Fruit fly (Drosophila melanogaster) whole organism, embryonic: Measurements from ENCODE around the gene CG31793.

Experiments
- Aef1 ChIP-seq: fragments of 200-800 bp; sonication (Bioruptor generic); IDR thresholded peaks from 3 replicates; pipeline ENCODE4 v1.3.6; 2022; ENCODE audit warnings: missing biosample characterization, missing genetic modification characterization
- Atf-2 ChIP-seq: fragments of 200-800 bp; sonication (Bioruptor generic); optimal IDR thresholded peaks from 2 replicates; lab custom pipeline; 2016; ENCODE audit warnings: missing biosample characterization, missing genetic modification characterization
- CG10654 ChIP-seq: fragments of 200-800 bp; sonication (Bioruptor generic); optimal IDR thresholded peaks from 2 replicates; lab custom pipeline; 2016; ENCODE audit warnings: missing biosample characterization, missing genetic modification characterization
- CG12155 ChIP-seq: fragments of 200-800 bp; sonication (Bioruptor generic); optimal IDR thresholded peaks from 3 replicates; lab custom pipeline; 2016; ENCODE audit warnings: missing biosample characterization, missing genetic modification characterization
- CG13123 ChIP-seq: fragments of 200-800 bp; sonication (Bioruptor generic); optimal IDR thresholded peaks from 2 replicates; lab custom pipeline; 2016; ENCODE audit warnings: missing biosample characterization, missing genetic modification characterization
- CG18764 ChIP-seq: fragments of 200-800 bp; sonication (Bioruptor generic); optimal IDR thresholded peaks from 3 replicates; lab custom pipeline; 2016; ENCODE audit warnings: missing biosample characterization, missing genetic modification characterization
- CG2129 ChIP-seq: fragments of 200-800 bp; sonication (Bioruptor generic); IDR thresholded peaks from 2 replicates; pipeline ENCODE4 v1.3.6; 2022; ENCODE audit warnings: missing biosample characterization, missing genetic modification characterization; ENCODE audit not compliant: partially characterized antibody
- CG32772 ChIP-seq: fragments of 200-800 bp; sonication (Bioruptor generic); IDR thresholded peaks from 2 replicates; pipeline ENCODE4 v1.3.6; 2022; ENCODE audit warnings: missing biosample characterization, missing genetic modification characterization
- CG43689 ChIP-seq: fragments of 200-800 bp; sonication (Bioruptor generic); IDR thresholded peaks from 2 replicates; pipeline ENCODE4 v1.3.6; 2022; ENCODE audit warnings: missing biosample characterization, missing genetic modification characterization
- CG6765 ChIP-seq: fragments of 200-800 bp; sonication (Bioruptor generic); optimal IDR thresholded peaks from 3 replicates; lab custom pipeline; 2017; ENCODE audit warnings: missing biosample characterization, mild to moderate bottlenecking, missing genetic modification characterization
- CG7271 ChIP-seq: fragments of 200-800 bp; sonication (Bioruptor generic); optimal IDR thresholded peaks from 2 replicates; lab custom pipeline; 2018; ENCODE audit warnings: missing biosample characterization, mild to moderate bottlenecking, missing genetic modification characterization, moderate library complexity
- CG7839 ChIP-seq: fragments of 200-800 bp; sonication (Bioruptor generic); optimal IDR thresholded peaks from 3 replicates; lab custom pipeline; 2018; ENCODE audit warnings: missing biosample characterization, mild to moderate bottlenecking, missing genetic modification characterization, moderate library complexity
- CG7963 ChIP-seq: fragments of 200-800 bp; sonication (Bioruptor generic); IDR thresholded peaks from 3 replicates; pipeline ENCODE4 v1.3.6; 2022; ENCODE audit warnings: missing biosample characterization, missing genetic modification characterization; ENCODE audit not compliant: partially characterized antibody
- CG8089 ChIP-seq: fragments of 200-800 bp; sonication (Bioruptor generic); optimal IDR thresholded peaks from 3 replicates; lab custom pipeline; 2016; ENCODE audit warnings: missing biosample characterization, missing genetic modification characterization
- CG8944 ChIP-seq: fragments of 200-800 bp; sonication (Bioruptor generic); optimal IDR thresholded peaks from 3 replicates; lab custom pipeline; 2016; ENCODE audit warnings: missing biosample characterization, missing genetic modification characterization
- Camta ChIP-seq: fragments of 200-800 bp; sonication (Bioruptor generic); optimal IDR thresholded peaks from 2 replicates; lab custom pipeline; 2016; ENCODE audit warnings: missing biosample characterization, missing genetic modification characterization
- CoRest ChIP-seq: fragments of 200-800 bp; sonication (Bioruptor generic); optimal IDR thresholded peaks from 3 replicates; lab custom pipeline; 2018; ENCODE audit warnings: missing biosample characterization, mild to moderate bottlenecking, missing genetic modification characterization, moderate library complexity
- Dip2 ChIP-seq: fragments of 200-800 bp; sonication (Bioruptor generic); IDR thresholded peaks from 2 replicates; pipeline ENCODE4 v1.3.6; 2022; ENCODE audit warnings: missing biosample characterization, missing genetic modification characterization
- E2f1 ChIP-seq: fragments of 200-800 bp; sonication (Bioruptor generic); IDR thresholded peaks from 2 replicates; pipeline ENCODE4 v1.3.6; 2022; ENCODE audit warnings: missing biosample characterization, missing genetic modification characterization
- E2f2 ChIP-seq: fragments of 200-800 bp; sonication (Bioruptor generic); IDR thresholded peaks from 2 replicates; pipeline ENCODE4 v1.3.6; 2022; ENCODE audit warnings: missing biosample characterization, missing genetic modification characterization
- H15 ChIP-seq: fragments of 200-800 bp; sonication (Bioruptor generic); IDR thresholded peaks from 3 replicates; pipeline ENCODE4 v1.3.6; 2022; ENCODE audit warnings: missing biosample characterization, missing genetic modification characterization
- Jarid2 ChIP-seq: fragments of 200-800 bp; sonication (Bioruptor generic); optimal IDR thresholded peaks from 3 replicates; lab custom pipeline; 2017; ENCODE audit warnings: mild to moderate bottlenecking, missing biosample characterization, missing genetic modification reagents, missing genetic modification characterization
- Lim3 ChIP-seq: fragments of 200-800 bp; sonication (Bioruptor generic); IDR thresholded peaks from 2 replicates; pipeline ENCODE4 v1.3.6; 2022; ENCODE audit warnings: missing biosample characterization, missing genetic modification characterization
- Med ChIP-seq: fragments of 200-800 bp; sonication (Bioruptor generic); peaks from one replicate; lab custom pipeline; 2016; ENCODE audit warnings: missing biosample characterization, missing genetic modification characterization, mild to moderate bottlenecking, inconsistent platforms, moderate library complexity
- Oaz ChIP-seq: fragments of 200-800 bp; sonication (Bioruptor generic); IDR thresholded peaks from 2 replicates; pipeline ENCODE4 v1.3.6; 2022; ENCODE audit warnings: missing biosample characterization, missing genetic modification characterization
- Scr ChIP-seq: fragments of 200-800 bp; sonication (Bioruptor generic); IDR thresholded peaks from 2 replicates; pipeline ENCODE4 v1.3.6; 2022; ENCODE audit warnings: missing biosample characterization, missing genetic modification characterization; ENCODE audit not compliant: partially characterized antibody
- Stat92E ChIP-seq, 3 experiments: fragments of >200 bp in 2 of 3; fragments of 200-800 bp in 1 of 3; sonication (Bioruptor generic) in 1 of 3; optimal IDR thresholded peaks; 2 replicates each; lab custom pipeline; 2017 to 2019; ENCODE audit warnings: missing biosample characterization in 3 of 3, missing genetic modification characterization in 3 of 3, mild to moderate bottlenecking in 1 of 3, moderate library complexity in 1 of 3
- TFAM ChIP-seq: fragments of 200-800 bp; sonication (Bioruptor generic); optimal IDR thresholded peaks from 2 replicates; lab custom pipeline; 2017; ENCODE audit warnings: missing biosample characterization, missing genetic modification characterization, inconsistent platforms
- Xrp1 ChIP-seq: fragments of 200-800 bp; sonication (Bioruptor generic); IDR thresholded peaks from 2 replicates; pipeline ENCODE4 v1.3.6; 2022; ENCODE audit warnings: missing biosample characterization, missing genetic modification characterization
- YL-1 ChIP-seq: fragments of 200-800 bp; sonication (Bioruptor generic); optimal IDR thresholded peaks from 3 replicates; lab custom pipeline; 2017; ENCODE audit warnings: missing biosample characterization, mild to moderate bottlenecking, missing genetic modification characterization
- aop ChIP-seq: fragments of 200-800 bp; sonication (Bioruptor generic); IDR thresholded peaks from 2 replicates; pipeline ENCODE4 v1.3.6; 2022; ENCODE audit warnings: missing biosample characterization, missing genetic modification characterization
- br ChIP-seq: fragments of >200 bp; optimal IDR thresholded peaks from 2 replicates; lab custom pipeline; 2017
- crc ChIP-seq: fragments of 200-800 bp; sonication (Bioruptor generic); optimal IDR thresholded peaks from 2 replicates; lab custom pipeline; 2016; ENCODE audit warnings: missing biosample characterization, missing genetic modification characterization
- cwo ChIP-seq: fragments of 200-800 bp; sonication (Bioruptor generic); optimal IDR thresholded peaks from 3 replicates; lab custom pipeline; 2017; ENCODE audit warnings: missing biosample characterization, missing genetic modification characterization, mild to moderate bottlenecking, moderate library complexity, missing genetic modification reagents
- dysf ChIP-seq: fragments of 200-800 bp; sonication (Bioruptor generic); IDR thresholded peaks from 3 replicates; pipeline ENCODE4 v1.3.6; 2022; ENCODE audit warnings: missing biosample characterization, missing genetic modification characterization
- emc ChIP-seq: fragments of 200-800 bp; sonication (Bioruptor generic); optimal IDR thresholded peaks from 2 replicates; lab custom pipeline; 2016; ENCODE audit warnings: missing biosample characterization, missing genetic modification characterization
- ems ChIP-seq: fragments of 200-800 bp; sonication (Bioruptor generic); optimal IDR thresholded peaks from 3 replicates; lab custom pipeline; 2016; ENCODE audit warnings: missing biosample characterization, missing genetic modification characterization
- eve ChIP-seq, 2 experiments: fragments of >200 bp; optimal IDR thresholded peaks; 2 replicates each; lab custom pipeline; 2017; ENCODE audit warnings: missing biosample characterization in 2 of 2, missing genetic modification characterization in 2 of 2
- klu ChIP-seq: fragments of 200-800 bp; sonication (Bioruptor generic); IDR thresholded peaks from 2 replicates; pipeline ENCODE4 v1.3.6; 2022; ENCODE audit warnings: missing biosample characterization, missing genetic modification characterization
- lbe ChIP-seq: fragments of 200-800 bp; sonication (Bioruptor generic); optimal IDR thresholded peaks from 2 replicates; lab custom pipeline; 2016; ENCODE audit warnings: missing biosample characterization, mild to moderate bottlenecking, missing genetic modification characterization
- mam ChIP-seq: fragments of 200-800 bp; sonication (Bioruptor generic); optimal IDR thresholded peaks from 3 replicates; lab custom pipeline; 2016; ENCODE audit warnings: missing biosample characterization, missing genetic modification characterization
- nom ChIP-seq: fragments of 200-800 bp; sonication (Bioruptor generic); optimal IDR thresholded peaks from 2 replicates; lab custom pipeline; 2017; ENCODE audit warnings: missing biosample characterization, missing genetic modification characterization, mild to moderate bottlenecking, moderate library complexity, missing genetic modification reagents
- onecut ChIP-seq: fragments of 200-800 bp; sonication (Bioruptor generic); IDR thresholded peaks from 2 replicates; pipeline ENCODE4 v1.3.6; 2022; ENCODE audit warnings: missing biosample characterization, missing genetic modification characterization
- pros ChIP-seq: fragments of 200-800 bp; sonication (Bioruptor generic); optimal IDR thresholded peaks from 3 replicates; lab custom pipeline; 2019; ENCODE audit warnings: missing biosample characterization, mild to moderate bottlenecking, missing genetic modification characterization, moderate library complexity
- run ChIP-seq: fragments of 200-800 bp; sonication (Bioruptor generic); optimal IDR thresholded peaks from 3 replicates; lab custom pipeline; 2018; ENCODE audit warnings: missing biosample characterization, mild to moderate bottlenecking, missing genetic modification characterization
- slbo ChIP-seq: fragments of 200-800 bp; sonication (Bioruptor generic); IDR thresholded peaks from 2 replicates; pipeline ENCODE4 v1.3.6; 2022; ENCODE audit warnings: missing biosample characterization, missing genetic modification characterization
- tap ChIP-seq: fragments of 200-800 bp; optimal IDR thresholded peaks from 3 replicates; lab custom pipeline; 2019; ENCODE audit warnings: missing biosample characterization, mild to moderate bottlenecking, missing genetic modification characterization, moderate library complexity
- ttk ChIP-seq: fragments of 200-800 bp; sonication (Bioruptor generic); IDR thresholded peaks from 2 replicates; pipeline ENCODE4 v2.1.2; 2022; ENCODE audit warnings: missing biosample characterization, missing genetic modification characterization
- tx ChIP-seq: fragments of 200-800 bp; sonication (Bioruptor generic); optimal IDR thresholded peaks from 2 replicates; lab custom pipeline; 2016; ENCODE audit warnings: missing biosample characterization, missing genetic modification characterization
- vfl ChIP-seq: fragments of 200-800 bp; sonication (Bioruptor generic); optimal IDR thresholded peaks from 2 replicates; lab custom pipeline; 2016; ENCODE audit warnings: missing biosample characterization, missing genetic modification characterization
- wdn ChIP-seq: fragments of 200-800 bp; sonication (Bioruptor generic); IDR thresholded peaks from 2 replicates; pipeline ENCODE4 v1.3.6; 2022; ENCODE audit warnings: missing biosample characterization, missing genetic modification characterization

CG31793 gene

DNA sequence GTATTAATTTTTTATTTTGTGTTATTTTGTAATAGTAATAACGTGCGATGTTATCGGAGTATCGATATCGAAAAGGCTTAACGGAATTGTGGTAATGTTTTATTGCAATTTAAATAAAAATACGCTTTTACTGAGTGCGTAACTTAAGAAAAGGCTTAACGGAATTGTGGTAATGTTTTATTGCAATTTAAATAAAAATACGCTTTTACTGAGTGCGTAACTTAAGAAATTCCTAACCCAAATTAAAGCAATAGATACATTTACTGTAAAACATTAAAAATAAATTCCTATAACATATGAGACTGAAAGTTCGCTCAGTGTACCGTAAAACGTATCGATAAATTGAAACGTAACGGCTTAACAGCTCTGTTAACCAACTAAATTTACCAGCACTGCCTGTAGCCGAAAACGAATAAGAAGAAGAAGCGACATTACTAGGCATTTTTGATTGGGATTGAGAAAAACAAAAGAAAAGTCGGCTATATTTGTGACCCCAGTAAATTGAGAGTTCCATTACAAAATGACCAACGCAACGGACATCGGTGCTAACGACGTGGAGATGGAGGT, 48.5 kb downstream of the CG31793 start, which contains the start of gene Rpn3 (continued):
- TF ChIP-seq CoRest (tag; lab: Kevin White, UChicago) (peak; percentile 81), ttk (GFP tag; lab: Robert Waterston, UW) (peak; percentile 64), CG7271 (peak; percentile 63), nom (peak; percentile 22), CG10654 (peak; percentile 83), CG13123 (GFP tag; lab: Kevin White, UChicago) (peak; percentile 68), Stat92E (GFP tag; optimal IDR thresholded peaks at IDR 0.05; lab: Kevin White, UChicago) (no peak), eve (GFP tag; optimal IDR thresholded peaks at IDR 0.05; lab: Kevin White, UChicago) (no peak), slbo (GFP tag; lab: Robert Waterston, UW) (peak; percentile 90), CG32772 (GFP tag; lab: Robert Waterston, UW) (peak; percentile 87), ems (GFP tag; lab: Kevin White, UChicago) (peak; percentile 80), Scr (GFP tag; lab: Robert Waterston, UW) (peak; percentile 75), pros (GFP tag; lab: Kevin White, UChicago) (no peak), wdn (GFP tag; lab: Robert Waterston, UW) (peak; percentile 77), CG6765 (GFP tag; lab: Kevin White, UChicago) (peak; percentile 48), CG8089 (peak; percentile 73), tap (tag; lab: Kevin White, UChicago) (peak; percentile 74), H15 (GFP tag; lab: Robert Waterston, UW) (peak; percentile 87), CG18764 (peak; percentile 82), br (no peak), CG7963 (no peak), klu (GFP tag; lab: Robert Waterston, UW) (peak; percentile 68; the same call in 1 of the 2 replicates), dysf (peak; percentile 84), Xrp1 (peak; percentile 93), CG43689 (GFP tag; lab: Robert Waterston, UW) (peak; percentile 62), cwo (GFP tag; lab: Kevin White, UChicago) (peak; percentile 71), YL-1 (GFP tag; lab: Kevin White, UChicago) (peak; percentile 71), tx (GFP tag; lab: Kevin White, UChicago) (peak; percentile 75), Camta (peak; percentile 74), CG12155 (GFP tag; lab: Kevin White, UChicago) (peak; percentile 84), aop (GFP tag; lab: Robert Waterston, UW) (peak; percentile 49; the same call in 1 of the 2 replicates), E2f1 (GFP tag; lab: Robert Waterston, UW) (peak; percentile 85), Oaz (GFP tag; lab: Robert Waterston, UW) (peak; percentile 71), Atf-2 (GFP tag; lab: Kevin White, UChicago) (peak; percentile 79), lbe (GFP tag; lab: Kevin White, UChicago) (peak; percentile 86), crc (GFP tag; lab: Kevin White, UChicago) (peak; percentile 47), CG8944 (GFP tag; lab: Kevin White, UChicago) (peak; percentile 80), vfl (peak; percentile 84), run (tag; lab: Kevin White, UChicago) (peak; percentile 20), Jarid2 (GFP tag; lab: Kevin White, UChicago) (no peak), Med (peak; percentile 96), emc (GFP tag; lab: Kevin White, UChicago) (no peak), CG7839 (tag; lab: Kevin White, UChicago) (peak; percentile 82), onecut (GFP tag; lab: Robert Waterston, UW) (peak; percentile 60), Lim3 (GFP tag; lab: Robert Waterston, UW) (peak; percentile 94), Aef1 (GFP tag; lab: Robert Waterston, UW) (peak; percentile 82), E2f2 (peak; percentile 66), mam (GFP tag; lab: Kevin White, UChicago) (peak; percentile 83), Dip2 (GFP tag; lab: Robert Waterston, UW) (no peak), TFAM (GFP tag; lab: Kevin White, UChicago) (peak; percentile 32), CG2129 (peak; percentile 28; the same call in 1 of the 2 replicates)
